Fruit fly (Drosophila melanogaster) whole organism, prepupa: ENCODE results near the gene CG33098.

ENCODE experiments used
- CG4318 ChIP-seq: fragments of 200-800 bp; sonication (Bioruptor generic); optimal IDR thresholded peaks from 3 replicates; lab custom pipeline; 2017; ENCODE audit warnings: missing biosample characterization, mild to moderate bottlenecking, missing genetic modification characterization
- Ets96B ChIP-seq: fragments of 200-800 bp; optimal IDR thresholded peaks from 2 replicates; lab custom pipeline; 2019; ENCODE audit warnings: missing biosample characterization, mild to moderate bottlenecking, missing genetic modification characterization, moderate library complexity

DNA sequence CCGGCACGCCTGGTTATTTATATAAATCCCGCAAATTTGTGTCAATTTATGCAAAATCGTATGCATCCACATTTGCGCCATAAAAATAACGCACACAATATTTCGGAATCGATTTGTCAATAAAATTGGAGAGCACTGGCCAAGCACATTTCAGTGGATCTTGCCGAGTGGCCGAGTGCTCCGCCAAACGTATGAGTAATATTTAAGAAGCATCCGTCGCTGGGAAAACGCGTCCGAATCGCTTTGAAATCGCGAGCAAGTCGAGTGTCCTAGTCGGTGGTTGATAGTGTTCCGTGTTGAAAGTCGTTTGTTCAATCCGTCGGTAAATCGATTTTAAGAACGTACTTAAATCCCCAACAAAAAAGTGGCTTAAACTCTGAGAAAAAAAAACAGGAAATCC, at the start of gene CG33098:
- TF ChIP-seq CG4318 (GFP tag; lab: Kevin White, UChicago) = no peak
- TF ChIP-seq Ets96B (tag; lab: Kevin White, UChicago) = no peak
